Fruit fly (Drosophila melanogaster): ENCODE measurements around the gene CG7523.

Gene CG7523

DNA sequence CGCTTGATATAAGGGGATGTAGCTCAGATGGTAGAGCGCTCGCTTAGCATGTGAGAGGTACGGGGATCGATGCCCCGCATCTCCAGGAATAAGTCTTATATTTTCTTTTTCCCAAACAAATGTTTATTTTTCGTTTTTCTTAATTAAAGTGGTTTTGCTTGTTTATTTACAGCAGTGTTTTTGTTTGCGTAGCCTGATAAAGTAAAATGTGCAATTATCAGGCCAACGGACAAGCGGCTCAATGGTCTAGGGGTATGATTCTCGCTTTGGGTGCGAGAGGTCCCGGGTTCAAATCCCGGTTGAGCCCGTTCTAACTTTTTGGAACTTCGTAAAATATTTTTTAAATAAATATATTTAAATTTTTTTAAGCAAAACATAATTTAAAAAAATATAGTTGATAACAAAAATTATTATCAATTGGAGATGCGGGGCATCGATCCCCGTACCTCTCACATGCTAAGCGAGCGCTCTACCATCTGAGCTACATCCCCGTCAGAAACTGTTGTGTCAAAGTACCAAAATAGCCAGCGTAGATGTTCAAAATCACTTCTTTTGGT is 50.9 kb downstream of the CG7523 start (continued):
- TF ChIP-seq CG15514 (GFP tag; optimal IDR thresholded peaks at IDR 0.05) (no peak), CG34224 (GFP tag; IDR thresholded peaks at IDR 0.05; ENCODE audit: partially characterized antibody) (peak; percentile 75; the same call in 2 of the 3 replicates), ac (GFP tag; optimal IDR thresholded peaks at IDR 0.05) (no peak), Xrp1 (GFP tag; IDR thresholded peaks at IDR 0.05) (peak; percentile 40; the same call in 1 of the 2 replicates), vnd (GFP tag; IDR thresholded peaks at IDR 0.05; ENCODE audit: partially characterized antibody) (peak; percentile 82), peb (GFP tag; IDR thresholded peaks at IDR 0.05) (no peak), CG12299 (tag; optimal IDR thresholded peaks at IDR 0.05) (no peak), CG18764 (GFP tag; optimal IDR thresholded peaks at IDR 0.05) (no peak), CG6813 (GFP tag; optimal IDR thresholded peaks at IDR 0.05) (no peak), corto (GFP tag; optimal IDR thresholded peaks at IDR 0.05) (no peak), Mad (GFP tag; optimal IDR thresholded peaks at IDR 0.05) (no peak), CG14014 (GFP tag; IDR thresholded peaks at IDR 0.05) (no peak), Ptx1 (GFP tag; IDR thresholded peaks at IDR 0.05) (no peak), CG7745 (tag; optimal IDR thresholded peaks at IDR 0.05) (peak; percentile 54), CG6654 (GFP tag; optimal IDR thresholded peaks at IDR 0.05) (no peak), Gug (GFP tag; IDR thresholded peaks at IDR 0.05) (no peak), Hsf (GFP tag; optimal IDR thresholded peaks at IDR 0.05) (no peak), CG13894 (tag; optimal IDR thresholded peaks at IDR 0.05) (peak; percentile 23), Kr (GFP tag; optimal IDR thresholded peaks at IDR 0.05) (no peak), Dip3 (GFP tag; optimal IDR thresholded peaks at IDR 0.05) (no peak), lab (GFP tag; optimal IDR thresholded peaks at IDR 0.05) (peak; percentile 0), Doc2 (GFP tag; IDR thresholded peaks at IDR 0.05) (no peak), Bgb (GFP tag; IDR thresholded peaks at IDR 0.05; ENCODE audit: partially characterized antibody) (peak; percentile 86), bsh (GFP tag; optimal IDR thresholded peaks at IDR 0.05) (peak; percentile 1 to 49), CG14965 (GFP tag; optimal IDR thresholded peaks at IDR 0.05; ENCODE audit: borderline replicate concordance) (no peak), ro (GFP tag; IDR thresholded peaks at IDR 0.05) (no peak), mam (GFP tag; optimal IDR thresholded peaks at IDR 0.05) (no peak), HHEX (GFP tag; optimal IDR thresholded peaks at IDR 0.05) (no peak), hkb (optimal IDR thresholded peaks at IDR 0.05) (no peak), hkb (GFP tag; IDR thresholded peaks at IDR 0.05) (peak; percentile 31; the same call in 1 of the 2 replicates), CG5245 (GFP tag; optimal IDR thresholded peaks at IDR 0.05) (no peak), CG2120 (GFP tag; optimal IDR thresholded peaks at IDR 0.05) (no peak), D (optimal IDR thresholded peaks at IDR 0.05) (no peak), D (GFP tag; optimal IDR thresholded peaks at IDR 0.05) (peak; percentile 4), unpg (GFP tag; optimal IDR thresholded peaks at IDR 0.05) (peak; percentile 4), CG2678 (tag; optimal IDR thresholded peaks at IDR 0.05) (peak; percentile 23), gem (tag; optimal IDR thresholded peaks at IDR 0.05) (peak; percentile 8), CG1832 (GFP tag; optimal IDR thresholded peaks at IDR 0.05) (no peak), CG30020 (tag; optimal IDR thresholded peaks at IDR 0.05) (no peak), CG31365 (tag; optimal IDR thresholded peaks at IDR 0.05) (peak; percentile 25), Chrac-16 (GFP tag; optimal IDR thresholded peaks at IDR 0.05) (no peak), MESR4 (GFP tag; optimal IDR thresholded peaks at IDR 0.05) (no peak), Meics (GFP tag; optimal IDR thresholded peaks at IDR 0.05) (no peak), CG11398 (GFP tag; optimal IDR thresholded peaks at IDR 0.05) (no peak), Ravus (GFP tag; IDR thresholded peaks at IDR 0.05) (no peak), CG9817 (tag; optimal IDR thresholded peaks at IDR 0.05) (no peak), caup (GFP tag; optimal IDR thresholded peaks at IDR 0.05; ENCODE audit: severe bottlenecking) (no peak), CG12155 (GFP tag; optimal IDR thresholded peaks at IDR 0.05) (no peak), CrebB (tag; optimal IDR thresholded peaks at IDR 0.05) (no peak), amos (GFP tag; IDR thresholded peaks at IDR 0.05; ENCODE audit: partially characterized antibody) (peak; percentile 84)
